Fruit fly (Drosophila melanogaster): ENCODE measurements around the gene CG31457.
A peak's percentile ranks its signal among the peaks of the same experiment; 100 is the strongest.

CG31457 gene

dm6 chr3R:23175376-23175775 is 47.6 kb upstream of the CG31457 start (continued):
- peak; percentile 74 for TF ChIP-seq scrt (GFP tag; optimal IDR thresholded peaks at IDR 0.05)
- TF ChIP-seq CG4328 (GFP tag; optimal IDR thresholded peaks at IDR 0.05): peak; percentile 31
- peak; percentile 66 for TF ChIP-seq sr (GFP tag; IDR thresholded peaks at IDR 0.05)
- peak; percentile 83 for TF ChIP-seq HmgZ (tag; optimal IDR thresholded peaks at IDR 0.05)
- TF ChIP-seq disco-r (GFP tag; optimal IDR thresholded peaks at IDR 0.05): peak; percentile 76
- peak; percentile 97 for TF ChIP-seq Med (GFP tag)
- peak; percentile 85 for TF ChIP-seq slp2 (GFP tag; optimal IDR thresholded peaks at IDR 0.05)
- peak; percentile 92 for TF ChIP-seq sisA (GFP tag; IDR thresholded peaks at IDR 0.05)
- peak; percentile 98 for TF ChIP-seq vvl (GFP tag; IDR thresholded peaks at IDR 0.05)
- TF ChIP-seq Eip74EF (GFP tag; optimal IDR thresholded peaks at IDR 0.05): peak in 1 of 2 experiments; percentile 84
- TF ChIP-seq Poxn (GFP tag; IDR thresholded peaks at IDR 0.05): no peak
- TF ChIP-seq mirr (GFP tag; optimal IDR thresholded peaks at IDR 0.05): no peak
- peak; percentile 93 for TF ChIP-seq gsb-n (tag; optimal IDR thresholded peaks at IDR 0.05)
- peak; percentile 92 for TF ChIP-seq Ptx1 (GFP tag; IDR thresholded peaks at IDR 0.05)
- peak; percentile 86 for TF ChIP-seq seq (GFP tag; IDR thresholded peaks at IDR 0.05)
- peak; percentile 93 for TF ChIP-seq ttk (GFP tag; IDR thresholded peaks at IDR 0.05)
- TF ChIP-seq Antp (GFP tag; optimal IDR thresholded peaks at IDR 0.05): peak; percentile 90
- peak; percentile 86 for TF ChIP-seq CG14667 (GFP tag; IDR thresholded peaks at IDR 0.05)
- peak; percentile 90 for TF ChIP-seq CG17361 (GFP tag; IDR thresholded peaks at IDR 0.05)
- TF ChIP-seq CG12236 (GFP tag; optimal IDR thresholded peaks at IDR 0.05): peak; percentile 87
- TF ChIP-seq CG12659 (GFP tag; optimal IDR thresholded peaks at IDR 0.05): peak; percentile 81
- peak; percentile 89 for TF ChIP-seq Drgx (GFP tag; IDR thresholded peaks at IDR 0.05)
- peak; percentile 30 for TF ChIP-seq Hand (GFP tag; optimal IDR thresholded peaks at IDR 0.05)
- peak; percentile 80 for TF ChIP-seq CG18599 (GFP tag; optimal IDR thresholded peaks at IDR 0.05)
- TF ChIP-seq Ssrp (tag; optimal IDR thresholded peaks at IDR 0.05): peak; percentile 93
- TF ChIP-seq tup (GFP tag; optimal IDR thresholded peaks at IDR 0.05): peak; percentile 17
- TF ChIP-seq tna (GFP tag; IDR thresholded peaks at IDR 0.05; ENCODE audit: partially characterized antibody): no peak
- TF ChIP-seq pnt (GFP tag; optimal IDR thresholded peaks at IDR 0.05): peak; percentile 85
- no peak for TF ChIP-seq GATAe (GFP tag; conservative IDR thresholded peaks at IDR 0.05)
- no peak for TF ChIP-seq Sin3A (optimal IDR thresholded peaks at IDR 0.05)
- peak; percentile 83 for TF ChIP-seq CG12744 (GFP tag; optimal IDR thresholded peaks at IDR 0.05)
- TF ChIP-seq gce (GFP tag; IDR thresholded peaks at IDR 0.05): peak; percentile 89
- peak; percentile 96 for TF ChIP-seq dmrt99B (tag; optimal IDR thresholded peaks at IDR 0.05)
- TF ChIP-seq CG8388 (GFP tag; optimal IDR thresholded peaks at IDR 0.05): peak; percentile 92
- TF ChIP-seq CG43689 (GFP tag; IDR thresholded peaks at IDR 0.05): peak; percentile 79
- TF ChIP-seq run (tag; optimal IDR thresholded peaks at IDR 0.05): peak; percentile 82
- TF ChIP-seq eve (GFP tag; optimal IDR thresholded peaks at IDR 0.05): peak in 1 of 2 experiments; percentile 88
- peak; percentile 93 for TF ChIP-seq lbe (GFP tag; optimal IDR thresholded peaks at IDR 0.05)
- peak; percentile 62 for TF ChIP-seq CG6683 (GFP tag; optimal IDR thresholded peaks at IDR 0.05)
- TF ChIP-seq CG7271 (tag; optimal IDR thresholded peaks at IDR 0.05): peak; percentile 78
- no peak for TF ChIP-seq CG13894 (tag; optimal IDR thresholded peaks at IDR 0.05)
- peak; percentile 88 for TF ChIP-seq repo (GFP tag; optimal IDR thresholded peaks at IDR 0.05)
- TF ChIP-seq CG15601 (tag; optimal IDR thresholded peaks at IDR 0.05): peak; percentile 91
- peak; percentile 86 for TF ChIP-seq Side (GFP tag; optimal IDR thresholded peaks at IDR 0.05)
- TF ChIP-seq ro (GFP tag; IDR thresholded peaks at IDR 0.05): peak; percentile 80
- peak; percentile 83 for TF ChIP-seq CG16815 (GFP tag; optimal IDR thresholded peaks at IDR 0.05)
- TF ChIP-seq Meics (GFP tag; optimal IDR thresholded peaks at IDR 0.05): peak; percentile 66
- TF ChIP-seq CG14014 (GFP tag; IDR thresholded peaks at IDR 0.05): peak; percentile 84
- peak; percentile 56 for TF ChIP-seq CG2116 (GFP tag; optimal IDR thresholded peaks at IDR 0.05)
- peak; percentile 41 for TF ChIP-seq CG3838 (GFP tag; optimal IDR thresholded peaks at IDR 0.05)
- TF ChIP-seq nerfin-2 (GFP tag; IDR thresholded peaks at IDR 0.05; ENCODE audit: partially characterized antibody): no peak
